Fruit fly (Drosophila melanogaster): ENCODE measurements around the gene b.

DNA sequence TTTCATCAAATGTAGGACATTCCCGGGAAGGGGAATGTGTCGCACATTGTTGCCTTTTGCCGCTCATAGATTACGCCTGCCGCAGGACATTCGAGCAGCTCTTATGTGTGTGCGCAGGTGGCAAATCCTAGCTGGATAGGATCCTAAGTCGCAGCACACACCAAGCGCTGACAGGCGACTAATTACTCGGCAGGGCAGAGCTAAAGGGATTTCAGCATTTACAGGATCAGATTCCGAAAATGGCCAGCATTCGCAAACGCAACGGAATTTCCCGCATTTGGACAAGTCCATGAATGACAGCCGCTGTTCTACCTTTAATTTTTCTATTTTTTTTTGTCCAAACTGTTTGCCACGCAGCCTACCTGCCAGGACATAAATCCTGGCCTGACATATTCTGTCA, 46.6 kb downstream of the b start:
- TF ChIP-seq CG5204 (GFP tag; optimal IDR thresholded peaks at IDR 0.05): no peak
- TF ChIP-seq Crg-1 (GFP tag; optimal IDR thresholded peaks at IDR 0.05): no peak
- no peak for TF ChIP-seq CG33017 (tag; optimal IDR thresholded peaks at IDR 0.05)
- TF ChIP-seq Hr96 (GFP tag; optimal IDR thresholded peaks at IDR 0.05): no peak
- TF ChIP-seq pad (GFP tag; optimal IDR thresholded peaks at IDR 0.05): no peak
- TF ChIP-seq kay (GFP tag; ENCODE audit: borderline replicate concordance): no peak
- TF ChIP-seq Clk (GFP tag; optimal IDR thresholded peaks at IDR 0.05): no peak
- no peak for TF ChIP-seq tj (GFP tag; optimal IDR thresholded peaks at IDR 0.05)
- TF ChIP-seq ovo (GFP tag; optimal IDR thresholded peaks at IDR 0.05): no peak
- no peak for TF ChIP-seq CG7101 (tag; optimal IDR thresholded peaks at IDR 0.05)
- TF ChIP-seq CG14711 (tag; optimal IDR thresholded peaks at IDR 0.05): no peak
- no peak for TF ChIP-seq CG12768 (GFP tag; optimal IDR thresholded peaks at IDR 0.05)
- TF ChIP-seq CG11617 (GFP tag; optimal IDR thresholded peaks at IDR 0.05): no peak

All from whole organism, adult.